Worm (Caenorhabditis elegans) whole organism, L2 larva: Measurements from ENCODE around the gene nhr-16.

Experiments
- F13H6.1 ChIP-seq: sonication (generic microtip); optimal IDR thresholded peaks from 2 replicates; lab custom pipeline; 2016; ENCODE audit warnings: missing genetic modification characterization, missing compliant biosample characterization
- Y55F3AM.14 ChIP-seq: fragments of 200-800 bp; sonication (Bioruptor generic); optimal IDR thresholded peaks from 2 replicates; lab custom pipeline; 2018; ENCODE audit warnings: mild to moderate bottlenecking, missing genetic modification characterization, missing compliant biosample characterization
- lsy-2 ChIP-seq, 2 experiments: fragments of 150-350 bp in 1 of 2; sonication (generic microtip) in 1 of 2; optimal IDR thresholded peaks; 2 replicates each; lab custom pipeline; 2014 to 2017; ENCODE audit warnings: missing biosample characterization in 2 of 2, missing genetic modification characterization in 2 of 2
- skn-1 ChIP-seq: sonication (generic microtip); optimal IDR thresholded peaks from 2 replicates; lab custom pipeline; 2017; ENCODE audit warnings: missing biosample characterization, missing genetic modification characterization
- unc-55 ChIP-seq: fragments of 150-350 bp; sonication (generic microtip); optimal IDR thresholded peaks from 3 replicates; lab custom pipeline; 2014; ENCODE audit warnings: missing biosample characterization, missing genetic modification reagents, missing genetic modification characterization

- no peak for TF ChIP-seq skn-1
- TF ChIP-seq F13H6.1 (tag; lab: Kevin White, UChicago), result no peak
- no peak for TF ChIP-seq lsy-2 (tag; optimal IDR thresholded peaks at IDR 0.05; lab: Kevin White, UChicago)
- no peak for TF ChIP-seq Y55F3AM.14 (GFP tag; lab: Kevin White, UChicago)
- TF ChIP-seq unc-55 (GFP tag; lab: Kevin White, UChicago), result no peak
Observed at ce11 chrII:4441278-4441677, 2.7 kb downstream of the nhr-16 start.
